Worm (Caenorhabditis elegans) whole organism, L2 larva: ENCODE measurements around the gene Y43F8C.5.
A peak's percentile ranks its signal among the peaks of the same experiment; 100 is the strongest.

Experiments used
- C34F6.9 ChIP-seq: fragments of 150-350 bp; optimal IDR thresholded peaks from 2 replicates; lab custom pipeline; 2014; ENCODE audit warnings: missing biosample characterization, missing genetic modification characterization
- F13H6.1 ChIP-seq: sonication (generic microtip); optimal IDR thresholded peaks from 2 replicates; lab custom pipeline; 2016; ENCODE audit warnings: missing genetic modification characterization, missing compliant biosample characterization
- R02D3.7 ChIP-seq: fragments of 150-350 bp; optimal IDR thresholded peaks from 2 replicates; lab custom pipeline; 2014; ENCODE audit warnings: missing biosample characterization, missing genetic modification characterization
- Y55F3AM.14 ChIP-seq: fragments of 200-800 bp; sonication (Bioruptor generic); optimal IDR thresholded peaks from 2 replicates; lab custom pipeline; 2018; ENCODE audit warnings: mild to moderate bottlenecking, missing genetic modification characterization, missing compliant biosample characterization
- ZK546.5 ChIP-seq: sonication (generic microtip); optimal IDR thresholded peaks from 2 replicates; lab custom pipeline; 2017; ENCODE audit warnings: missing biosample characterization, missing genetic modification characterization
- alr-1 ChIP-seq: fragments of 150-350 bp; optimal IDR thresholded peaks from 2 replicates; lab custom pipeline; 2014; ENCODE audit warnings: missing biosample characterization, missing genetic modification characterization
- aly-2 ChIP-seq: fragments of 150-350 bp; optimal IDR thresholded peaks from 2 replicates; lab custom pipeline; 2014; ENCODE audit warnings: missing biosample characterization, missing genetic modification characterization
- ama-1 ChIP-seq: fragments of 150-350 bp; optimal IDR thresholded peaks from 2 replicates; lab custom pipeline; 2018; ENCODE audit warnings: inconsistent platforms
- blmp-1 ChIP-seq: sonication (generic microtip); optimal IDR thresholded peaks from 2 replicates; lab custom pipeline; 2017; ENCODE audit warnings: missing genetic modification characterization, mild to moderate bottlenecking, missing compliant biosample characterization, antibody characterized with exemption, moderate library complexity; ENCODE audit not compliant: insufficient read depth
- ceh-16 ChIP-seq: fragments of 150-350 bp; optimal IDR thresholded peaks from 2 replicates; lab custom pipeline; 2014; ENCODE audit warnings: missing biosample characterization, missing genetic modification characterization
- ceh-82 ChIP-seq: fragments of 150-350 bp; optimal IDR thresholded peaks from 2 replicates; lab custom pipeline; 2014; ENCODE audit warnings: missing biosample characterization, missing genetic modification characterization
- crh-2 ChIP-seq: sonication (generic microtip); optimal IDR thresholded peaks from 2 replicates; lab custom pipeline; 2017; ENCODE audit warnings: missing biosample characterization, missing genetic modification characterization
- dmd-4 ChIP-seq: sonication (generic microtip); optimal IDR thresholded peaks from 2 replicates; lab custom pipeline; 2017; ENCODE audit warnings: missing biosample characterization, missing genetic modification characterization
- egl-27 ChIP-seq: sonication (generic microtip); optimal IDR thresholded peaks from 3 replicates; lab custom pipeline; 2017; ENCODE audit warnings: missing biosample characterization, missing genetic modification reagents, missing genetic modification characterization
- elt-1 ChIP-seq: fragments of 150-350 bp; optimal IDR thresholded peaks from 2 replicates; lab custom pipeline; 2014; ENCODE audit warnings: missing biosample characterization, missing genetic modification characterization
- elt-3 ChIP-seq: sonication (generic microtip); optimal IDR thresholded peaks from 2 replicates; lab custom pipeline; 2017; ENCODE audit warnings: missing biosample characterization, missing genetic modification characterization
- fos-1 ChIP-seq: fragments of 150-350 bp; optimal IDR thresholded peaks from 2 replicates; lab custom pipeline; 2014; ENCODE audit warnings: missing biosample characterization, missing genetic modification characterization
- gmeb-1 ChIP-seq: fragments of 150-350 bp; optimal IDR thresholded peaks from 2 replicates; lab custom pipeline; 2014; ENCODE audit warnings: missing biosample characterization, missing genetic modification characterization
- lin-11 ChIP-seq: fragments of 150-350 bp; sonication (generic microtip); optimal IDR thresholded peaks from 2 replicates; lab custom pipeline; 2014; ENCODE audit warnings: missing biosample characterization, missing genetic modification characterization, inconsistent platforms, mixed read lengths
- lin-13 ChIP-seq: fragments of 150-350 bp; optimal IDR thresholded peaks from 2 replicates; lab custom pipeline; 2014; ENCODE audit warnings: missing biosample characterization, missing genetic modification reagents, missing genetic modification characterization
- lin-39 ChIP-seq: fragments of 150-350 bp; optimal IDR thresholded peaks from 2 replicates; lab custom pipeline; 2014; ENCODE audit warnings: missing biosample characterization, missing genetic modification reagents, missing genetic modification characterization
- lsy-2 ChIP-seq, 2 experiments: fragments of 150-350 bp in 1 of 2; sonication (generic microtip) in 1 of 2; optimal IDR thresholded peaks; 2 replicates each; lab custom pipeline; 2014 to 2017; ENCODE audit warnings: missing biosample characterization in 2 of 2, missing genetic modification characterization in 2 of 2
- mab-5 ChIP-seq: fragments of 150-350 bp; optimal IDR thresholded peaks from 2 replicates; lab custom pipeline; 2014; ENCODE audit warnings: missing biosample characterization, missing genetic modification characterization
- mbf-1 ChIP-seq: sonication (generic microtip); optimal IDR thresholded peaks from 2 replicates; lab custom pipeline; 2017; ENCODE audit warnings: missing biosample characterization, missing genetic modification characterization
- mdl-1 ChIP-seq, 2 experiments: fragments of 150-350 bp in 1 of 2; sonication (generic microtip) in 1 of 2; optimal IDR thresholded peaks; 2 replicates each; lab custom pipeline; 2017; ENCODE audit warnings: missing biosample characterization in 2 of 2, missing genetic modification characterization in 2 of 2
- nhr-10 ChIP-seq: sonication (generic microtip); optimal IDR thresholded peaks from 2 replicates; lab custom pipeline; 2017; ENCODE audit warnings: missing biosample characterization, missing genetic modification characterization
- nhr-11 ChIP-seq: fragments of 150-350 bp; optimal IDR thresholded peaks from 2 replicates; lab custom pipeline; 2014; ENCODE audit warnings: missing biosample characterization, missing genetic modification characterization
- nhr-12 ChIP-seq: fragments of 150-350 bp; optimal IDR thresholded peaks from 2 replicates; lab custom pipeline; 2014; ENCODE audit warnings: missing biosample characterization, missing genetic modification characterization
- nhr-129 ChIP-seq: fragments of 150-350 bp; optimal IDR thresholded peaks from 2 replicates; lab custom pipeline; 2014; ENCODE audit warnings: missing biosample characterization, missing genetic modification characterization
- nhr-21 ChIP-seq: fragments of 150-350 bp; optimal IDR thresholded peaks from 2 replicates; lab custom pipeline; 2014; ENCODE audit warnings: missing biosample characterization, missing genetic modification characterization
- nhr-23 ChIP-seq: fragments of 150-350 bp; optimal IDR thresholded peaks from 2 replicates; lab custom pipeline; 2014; ENCODE audit warnings: missing biosample characterization, missing genetic modification reagents, missing genetic modification characterization
- nhr-237 ChIP-seq: fragments of 150-350 bp; optimal IDR thresholded peaks from 2 replicates; lab custom pipeline; 2014; ENCODE audit warnings: missing biosample characterization, missing genetic modification characterization
- nhr-25 ChIP-seq: fragments of 150-350 bp; sonication (generic microtip); optimal IDR thresholded peaks from 3 replicates; lab custom pipeline; 2014; ENCODE audit warnings: missing biosample characterization, missing genetic modification characterization
- nhr-6 ChIP-seq: fragments of 150-350 bp; optimal IDR thresholded peaks from 2 replicates; lab custom pipeline; 2014; ENCODE audit warnings: missing biosample characterization, missing genetic modification characterization
- nhr-77 ChIP-seq: fragments of 150-350 bp; optimal IDR thresholded peaks from 2 replicates; lab custom pipeline; 2014; ENCODE audit warnings: missing biosample characterization, missing genetic modification characterization
- peb-1 ChIP-seq: fragments of 150-350 bp; optimal IDR thresholded peaks from 2 replicates; lab custom pipeline; 2014; ENCODE audit warnings: missing biosample characterization, missing genetic modification characterization
- sem-4 ChIP-seq: fragments of 150-350 bp; optimal IDR thresholded peaks from 2 replicates; lab custom pipeline; 2014; ENCODE audit warnings: missing biosample characterization, missing genetic modification reagents, missing genetic modification characterization
- skn-1 ChIP-seq: sonication (generic microtip); optimal IDR thresholded peaks from 2 replicates; lab custom pipeline; 2017; ENCODE audit warnings: missing biosample characterization, missing genetic modification characterization
- sma-3 ChIP-seq: sonication (generic microtip); optimal IDR thresholded peaks from 2 replicates; lab custom pipeline; 2016; ENCODE audit warnings: missing genetic modification reagents, missing genetic modification characterization, missing compliant biosample characterization
- sma-9 ChIP-seq, 2 experiments: fragments of 150-350 bp in 1 of 2; sonication (generic microtip) in 1 of 2; optimal IDR thresholded peaks; 2 replicates each; lab custom pipeline; 2014 to 2016; ENCODE audit warnings: missing genetic modification characterization in 2 of 2, mild to moderate bottlenecking in 1 of 2, missing biosample characterization in 1 of 2, missing compliant biosample characterization in 1 of 2, missing genetic modification reagents in 1 of 2, moderate library complexity in 1 of 2
- snpc-4 ChIP-seq: fragments of 150-350 bp; optimal IDR thresholded peaks from 2 replicates; lab custom pipeline; 2014; ENCODE audit warnings: missing biosample characterization, missing genetic modification characterization
- unc-39 ChIP-seq: fragments of 150-350 bp; optimal IDR thresholded peaks from 2 replicates; lab custom pipeline; 2014; ENCODE audit warnings: missing biosample characterization, missing genetic modification characterization
- unc-55 ChIP-seq: fragments of 150-350 bp; sonication (generic microtip); optimal IDR thresholded peaks from 3 replicates; lab custom pipeline; 2014; ENCODE audit warnings: missing biosample characterization, missing genetic modification reagents, missing genetic modification characterization
- unc-62 ChIP-seq: fragments of 150-350 bp; optimal IDR thresholded peaks from 2 replicates; lab custom pipeline; 2014; ENCODE audit warnings: missing biosample characterization, missing genetic modification reagents, missing genetic modification characterization
- zag-1 ChIP-seq: fragments of 150-350 bp; optimal IDR thresholded peaks from 2 replicates; lab custom pipeline; 2014; ENCODE audit warnings: missing biosample characterization, missing genetic modification characterization
- ztf-1 ChIP-seq: fragments of 200-800 bp; sonication (Bioruptor generic); conservative IDR thresholded peaks from 2 replicates; pipeline ENCODE4 v1.3.6; 2022; ENCODE audit warnings: missing genetic modification characterization, missing compliant biosample characterization
- ztf-11 ChIP-seq: sonication (generic microtip); optimal IDR thresholded peaks from 2 replicates; lab custom pipeline; 2017; ENCODE audit warnings: missing biosample characterization, missing genetic modification characterization
- ztf-4 ChIP-seq: fragments of 150-350 bp; optimal IDR thresholded peaks from 2 replicates; lab custom pipeline; 2014; ENCODE audit warnings: missing biosample characterization, missing genetic modification characterization

The Y43F8C.5 gene

DNA sequence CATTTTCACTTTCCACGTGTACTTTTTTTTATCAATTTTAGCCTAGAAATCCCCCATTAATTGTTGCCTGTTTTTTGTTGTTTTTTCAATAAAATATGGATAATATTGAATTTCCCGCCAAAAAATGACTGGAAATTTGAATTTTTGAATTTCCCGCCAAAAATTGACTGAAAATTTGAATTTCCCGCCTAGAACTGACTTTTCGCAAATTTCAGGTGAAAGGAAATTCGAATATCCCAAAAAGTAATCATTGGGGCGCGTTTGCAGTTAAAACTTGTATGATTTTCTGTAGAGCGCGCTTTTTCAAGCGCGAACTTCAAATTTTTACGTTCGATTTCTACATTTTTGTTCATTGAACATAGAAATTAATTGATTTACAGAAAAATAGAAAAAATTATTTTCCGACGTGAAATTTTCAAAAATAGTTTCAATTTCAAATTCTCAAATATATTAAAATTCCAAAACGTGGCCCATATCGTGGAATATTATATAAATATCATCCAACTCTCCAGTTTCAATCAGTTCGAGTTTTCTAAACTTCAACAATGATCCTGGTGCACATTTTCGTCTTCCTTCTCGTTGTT, 13.2 kb upstream of the Y43F8C.5 start, which contains the start of gene Y43F8C.9:
Gene Y43F8C.9 (plus strand): TSS at position 534 of the 584 bp plus-strand sequence.
- no peak for TF ChIP-seq lin-13
- TF ChIP-seq peb-1 (tag; lab: Kevin White, UChicago): no peak
- TF ChIP-seq sma-3: no peak
- no peak for TF ChIP-seq mbf-1
- TF ChIP-seq unc-62: no peak
- TF ChIP-seq nhr-21 (tag; lab: Kevin White, UChicago): no peak
- TF ChIP-seq F13H6.1 (tag; lab: Kevin White, UChicago): no peak
- TF ChIP-seq elt-3: no peak
- TF ChIP-seq snpc-4 (tag; lab: Kevin White, UChicago): no peak
- TF ChIP-seq zag-1: no peak
- TF ChIP-seq lin-39: no peak
- TF ChIP-seq nhr-10 (tag; lab: Kevin White, UChicago): no peak
- TF ChIP-seq alr-1 (tag; lab: Kevin White, UChicago): no peak
- no peak for TF ChIP-seq ztf-4 (tag; lab: Kevin White, UChicago)
- no peak for TF ChIP-seq blmp-1
- TF ChIP-seq ztf-11 (tag; lab: Kevin White, UChicago): no peak
- no peak for TF ChIP-seq skn-1 (tag; lab: Kevin White, UChicago)
- TF ChIP-seq R02D3.7 (tag; lab: Kevin White, UChicago): no peak
- TF ChIP-seq Y55F3AM.14 (GFP tag; lab: Kevin White, UChicago): no peak
- TF ChIP-seq mdl-1 (tag; optimal IDR thresholded peaks at IDR 0.05; lab: Kevin White, UChicago): no peak

DNA sequence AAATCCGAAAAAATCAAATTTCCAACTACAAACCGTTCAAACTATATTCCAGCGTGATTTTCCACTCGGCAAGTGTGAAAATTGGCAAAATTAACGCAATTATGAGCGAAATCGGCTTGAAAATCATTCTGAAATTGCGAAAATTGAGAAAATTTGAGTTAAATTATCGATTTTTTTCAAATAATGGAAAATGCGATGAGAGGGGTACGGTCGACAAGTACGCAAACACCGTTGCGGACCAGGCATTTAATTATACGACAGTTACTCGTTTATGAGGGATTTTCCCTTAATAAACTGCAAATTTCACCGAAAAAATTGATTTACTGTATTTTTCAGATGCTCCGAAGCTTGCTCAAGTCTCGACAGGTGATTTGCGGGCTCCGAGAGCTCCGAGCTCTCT, 11.5 kb upstream of the Y43F8C.5 start, which contains the start of the genes Y43F8C.7 and mrps-28:
Gene Y43F8C.7 (minus strand): TSS at position 128 of the 400 bp plus-strand sequence.
Gene mrps-28 (plus strand): TSS at position 337 of the 400 bp plus-strand sequence.
- TF ChIP-seq aly-2 (tag; lab: Kevin White, UChicago) (no peak), ZK546.5 (no peak), mab-5 (tag; lab: Kevin White, UChicago) (no peak), nhr-25 (no peak), gmeb-1 (tag; lab: Kevin White, UChicago) (peak; percentile 5), ama-1 (no peak), zag-1 (peak; percentile 18), sma-3 (no peak), ztf-1 (no peak), sma-9 (GFP tag; optimal IDR thresholded peaks at IDR 0.05; lab: Kevin White, UChicago) (no peak), sma-9 (tag; optimal IDR thresholded peaks at IDR 0.05; lab: Kevin White, UChicago) (no peak), unc-39 (tag; lab: Kevin White, UChicago) (no peak), alr-1 (tag; lab: Kevin White, UChicago) (no peak), mbf-1 (no peak), nhr-10 (tag; lab: Kevin White, UChicago) (no peak), ztf-11 (tag; lab: Kevin White, UChicago) (no peak), egl-27 (no peak), unc-55 (GFP tag; lab: Kevin White, UChicago) (peak; percentile 62), blmp-1 (no peak), ceh-16 (tag; lab: Kevin White, UChicago) (no peak), snpc-4 (tag; lab: Kevin White, UChicago) (no peak), peb-1 (tag; lab: Kevin White, UChicago) (no peak), nhr-11 (tag; lab: Kevin White, UChicago) (no peak), lin-13 (peak; percentile 50), unc-62 (no peak), elt-3 (no peak), lin-39 (no peak), R02D3.7 (tag; lab: Kevin White, UChicago) (no peak), nhr-12 (no peak), ztf-4 (tag; lab: Kevin White, UChicago) (no peak), nhr-77 (tag; lab: Kevin White, UChicago) (no peak), fos-1 (no peak), nhr-21 (tag; lab: Kevin White, UChicago) (no peak), Y55F3AM.14 (GFP tag; lab: Kevin White, UChicago) (no peak), lsy-2 (tag; optimal IDR thresholded peaks at IDR 0.05; lab: Kevin White, UChicago) (peak; percentile 94 to 98), F13H6.1 (tag; lab: Kevin White, UChicago) (no peak), skn-1 (tag; lab: Kevin White, UChicago) (no peak), elt-1 (tag; lab: Kevin White, UChicago) (no peak), sem-4 (tag; lab: Kevin White, UChicago) (no peak), lin-11 (tag; lab: Kevin White, UChicago) (peak; percentile 8), dmd-4 (no peak), mdl-1 (tag; optimal IDR thresholded peaks at IDR 0.05; lab: Kevin White, UChicago) (no peak), nhr-6 (no peak), nhr-237 (no peak), nhr-23 (tag; lab: Kevin White, UChicago) (no peak), ceh-82 (tag; lab: Kevin White, UChicago) (no peak), crh-2 (tag; lab: Kevin White, UChicago) (peak; percentile 34), nhr-129 (tag; lab: Kevin White, UChicago) (peak; percentile 45), C34F6.9 (tag; lab: Kevin White, UChicago) (peak; percentile 71)
